Worm (Caenorhabditis elegans) whole organism, mixed stage, embryonic: ENCODE data around the gene Y44A6D.5.
A peak's percentile ranks its signal among the peaks of the same experiment; 100 is the strongest.

ENCODE experiments used
- M03D4.4 ChIP-seq: sonication (generic microtip); optimal IDR thresholded peaks from 2 replicates; lab custom pipeline; 2017; ENCODE audit warnings: mild to moderate bottlenecking, missing genetic modification characterization, missing compliant biosample characterization
- bed-3 ChIP-seq: fragments of 200-800 bp; sonication (Bioruptor generic); optimal IDR thresholded peaks from 3 replicates; lab custom pipeline; 2018; ENCODE audit warnings: mild to moderate bottlenecking, missing genetic modification characterization, moderate library complexity, missing compliant biosample characterization
- blmp-1 ChIP-seq: fragments of 150-350 bp; optimal IDR thresholded peaks from 2 replicates; lab custom pipeline; 2014; ENCODE audit warnings: missing biosample characterization, missing genetic modification characterization
- ceh-39 ChIP-seq: fragments of 150-350 bp; optimal IDR thresholded peaks from 2 replicates; lab custom pipeline; 2014; ENCODE audit warnings: missing biosample characterization, missing genetic modification characterization
- ceh-83 ChIP-seq: fragments of 200-800 bp; sonication (Bioruptor generic); optimal IDR thresholded peaks from 2 replicates; lab custom pipeline; 2018; ENCODE audit warnings: mild to moderate bottlenecking, missing genetic modification characterization, missing compliant biosample characterization
- ces-1 ChIP-seq: fragments of 150-350 bp; optimal IDR thresholded peaks from 2 replicates; lab custom pipeline; 2014; ENCODE audit warnings: missing biosample characterization, missing genetic modification reagents, missing genetic modification characterization
- cnd-1 ChIP-seq: fragments of 200-800 bp; sonication (Bioruptor generic); optimal IDR thresholded peaks from 2 replicates; lab custom pipeline; 2018; ENCODE audit warnings: mild to moderate bottlenecking, missing genetic modification characterization, missing compliant biosample characterization
- drap-1 ChIP-seq: fragments of 200-800 bp; sonication (Bioruptor generic); optimal IDR thresholded peaks from 3 replicates; lab custom pipeline; 2018; ENCODE audit warnings: mild to moderate bottlenecking, missing genetic modification characterization, missing compliant biosample characterization
- elt-1 ChIP-seq: sonication (generic microtip); optimal IDR thresholded peaks from 2 replicates; lab custom pipeline; 2017; ENCODE audit warnings: missing genetic modification characterization, mild to moderate bottlenecking, missing compliant biosample characterization, antibody characterized with exemption, moderate library complexity, borderline replicate concordance; ENCODE audit not compliant: insufficient read depth
- elt-3 ChIP-seq: fragments of 150-350 bp; optimal IDR thresholded peaks from 2 replicates; lab custom pipeline; 2014; ENCODE audit warnings: missing biosample characterization, missing genetic modification characterization
- flh-1 ChIP-seq: fragments of 200-800 bp; sonication (Bioruptor generic); optimal IDR thresholded peaks from 2 replicates; lab custom pipeline; 2018; ENCODE audit warnings: mild to moderate bottlenecking, missing genetic modification characterization, moderate library complexity, missing compliant biosample characterization
- ham-2 ChIP-seq: fragments of 200-800 bp; sonication (Bioruptor generic); optimal IDR thresholded peaks from 2 replicates; lab custom pipeline; 2018; ENCODE audit warnings: mild to moderate bottlenecking, missing genetic modification characterization, missing compliant biosample characterization
- hlh-1 ChIP-seq: fragments of 150-350 bp; optimal IDR thresholded peaks from 2 replicates; lab custom pipeline; 2014; ENCODE audit warnings: missing biosample characterization, missing genetic modification reagents, missing genetic modification characterization
- lin-13 ChIP-seq: fragments of 150-350 bp; optimal IDR thresholded peaks from 2 replicates; lab custom pipeline; 2014; ENCODE audit warnings: missing biosample characterization, missing genetic modification characterization
- mab-5 ChIP-seq: fragments of 150-350 bp; optimal IDR thresholded peaks from 2 replicates; lab custom pipeline; 2014; ENCODE audit warnings: missing biosample characterization, missing genetic modification characterization
- mep-1 ChIP-seq: fragments of 150-350 bp; optimal IDR thresholded peaks from 2 replicates; lab custom pipeline; 2017; ENCODE audit warnings: missing biosample characterization, missing genetic modification reagents, missing genetic modification characterization, inconsistent platforms
- mls-2 ChIP-seq: sonication (generic microtip); optimal IDR thresholded peaks from 2 replicates; lab custom pipeline; 2016; ENCODE audit warnings: mild to moderate bottlenecking, missing genetic modification characterization, moderate library complexity, missing compliant biosample characterization
- nhr-12 ChIP-seq: fragments of 150-350 bp; optimal IDR thresholded peaks from 2 replicates; lab custom pipeline; 2014; ENCODE audit warnings: missing biosample characterization, missing genetic modification characterization
- nhr-237 ChIP-seq: fragments of 150-350 bp; optimal IDR thresholded peaks from 2 replicates; lab custom pipeline; 2014; ENCODE audit warnings: missing biosample characterization, missing genetic modification characterization
- pha-4 ChIP-seq: fragments of 150-350 bp; optimal IDR thresholded peaks from 2 replicates; lab custom pipeline; 2018; ENCODE audit warnings: missing biosample characterization, missing genetic modification reagents, missing genetic modification characterization
- sem-2 ChIP-seq: fragments of 200-800 bp; sonication (Bioruptor generic); optimal IDR thresholded peaks from 2 replicates; lab custom pipeline; 2018; ENCODE audit warnings: mild to moderate bottlenecking, missing genetic modification characterization, missing compliant biosample characterization
- snpc-4 ChIP-seq: fragments of 150-350 bp; optimal IDR thresholded peaks from 2 replicates; lab custom pipeline; 2014; ENCODE audit warnings: missing biosample characterization, missing genetic modification characterization
- sptf-1 ChIP-seq: sonication (generic microtip); optimal IDR thresholded peaks from 2 replicates; lab custom pipeline; 2017; ENCODE audit warnings: mild to moderate bottlenecking, missing genetic modification characterization, moderate library complexity, missing compliant biosample characterization
- tbx-8 ChIP-seq: fragments of 200-800 bp; sonication (Bioruptor generic); optimal IDR thresholded peaks from 2 replicates; lab custom pipeline; 2018; ENCODE audit warnings: mild to moderate bottlenecking, missing genetic modification characterization, moderate library complexity, missing compliant biosample characterization
- unc-120 ChIP-seq: sonication (generic microtip); optimal IDR thresholded peaks from 2 replicates; lab custom pipeline; 2017; ENCODE audit warnings: missing genetic modification characterization, missing compliant biosample characterization; ENCODE audit not compliant: poor library complexity, severe bottlenecking
- unc-39 ChIP-seq: fragments of 150-350 bp; optimal IDR thresholded peaks from 2 replicates; lab custom pipeline; 2014; ENCODE audit warnings: missing biosample characterization, missing genetic modification characterization
- unc-62 ChIP-seq: fragments of 150-350 bp; optimal IDR thresholded peaks from 2 replicates; lab custom pipeline; 2014; ENCODE audit warnings: missing biosample characterization, missing genetic modification reagents, missing genetic modification characterization
- zip-8 ChIP-seq: fragments of 150-350 bp; optimal IDR thresholded peaks from 2 replicates; lab custom pipeline; 2014; ENCODE audit warnings: missing biosample characterization, missing genetic modification characterization
- ztf-11 ChIP-seq: fragments of 150-350 bp; optimal IDR thresholded peaks from 2 replicates; lab custom pipeline; 2014; ENCODE audit warnings: missing biosample characterization, missing genetic modification characterization

Gene Y44A6D.5

ce11 chrV:20829511-20829910, 26.7 kb upstream of the Y44A6D.5 start, which contains the start of gene num-1:
num-1 (plus strand) TSS chrV:20829811.
- TF ChIP-seq cnd-1 (tag; lab: Kevin White, UChicago) (no peak), elt-3 (tag; lab: Kevin White, UChicago) (no peak), ceh-83 (GFP tag; lab: Kevin White, UChicago) (no peak), nhr-237 (no peak), unc-39 (no peak), snpc-4 (tag; lab: Kevin White, UChicago) (no peak), unc-62 (GFP tag; lab: Kevin White, UChicago) (no peak), flh-1 (no peak), nhr-12 (tag; lab: Kevin White, UChicago) (no peak), zip-8 (tag; lab: Kevin White, UChicago) (no peak), mep-1 (tag; lab: Kevin White, UChicago) (no peak), pha-4 (tag; lab: Kevin White, UChicago) (no peak), blmp-1 (no peak), unc-120 (no peak)

- peak; percentile 70 for TF ChIP-seq ces-1 (GFP tag; lab: Kevin White, UChicago)
- TF ChIP-seq mep-1 (tag; lab: Kevin White, UChicago) = peak; percentile 5
- no peak for TF ChIP-seq unc-120
- TF ChIP-seq hlh-1 (tag; lab: Kevin White, UChicago) = no peak
These were observed 26.0 kb upstream of the Y44A6D.5 start, which contains the start of gene sbt-1 for ce11 chrV:20828820-20829219. sbt-1 (minus strand) TSS chrV:20828881.

- TF ChIP-seq hlh-1 (tag; lab: Kevin White, UChicago) = no peak
- no peak for TF ChIP-seq sem-2
- no peak for TF ChIP-seq elt-3 (tag; lab: Kevin White, UChicago)
- no peak for TF ChIP-seq ces-1 (GFP tag; lab: Kevin White, UChicago)
- no peak for TF ChIP-seq cnd-1 (tag; lab: Kevin White, UChicago)
- TF ChIP-seq unc-120 = no peak
- no peak for TF ChIP-seq ceh-39 (tag; lab: Kevin White, UChicago)
- no peak for TF ChIP-seq sptf-1 (tag; lab: Kevin White, UChicago)
- no peak for TF ChIP-seq mls-2
- no peak for TF ChIP-seq zip-8 (tag; lab: Kevin White, UChicago)
- no peak for TF ChIP-seq nhr-237
- no peak for TF ChIP-seq drap-1
- TF ChIP-seq ham-2 (GFP tag; lab: Kevin White, UChicago) = no peak
- TF ChIP-seq unc-62 (GFP tag; lab: Kevin White, UChicago) = no peak
These were observed 23.8 kb upstream of the Y44A6D.5 start for ce11 chrV:20826618-20827017.

ce11 chrV:20824962-20825609, 22.3 kb upstream of the Y44A6D.5 start, which contains the start of the genes gcy-22 and grl-14:
gcy-22 (minus strand) TSS chrV:20825062.
grl-14 (plus strand) TSS chrV:20825559.
- TF ChIP-seq mab-5 (tag; lab: Kevin White, UChicago) (no peak), ceh-39 (tag; lab: Kevin White, UChicago) (no peak), ces-1 (GFP tag; lab: Kevin White, UChicago) (no peak), tbx-8 (GFP tag; lab: Kevin White, UChicago) (no peak), M03D4.4 (no peak), snpc-4 (tag; lab: Kevin White, UChicago) (no peak), mls-2 (no peak), cnd-1 (tag; lab: Kevin White, UChicago) (no peak), bed-3 (GFP tag; lab: Kevin White, UChicago) (no peak), elt-1 (tag; lab: Kevin White, UChicago) (no peak), lin-13 (tag; lab: Kevin White, UChicago) (no peak), sptf-1 (tag; lab: Kevin White, UChicago) (no peak), blmp-1 (no peak), flh-1 (no peak), ham-2 (GFP tag; lab: Kevin White, UChicago) (no peak), ztf-11 (no peak), ceh-83 (GFP tag; lab: Kevin White, UChicago) (no peak), mep-1 (tag; lab: Kevin White, UChicago) (no peak), pha-4 (tag; lab: Kevin White, UChicago) (no peak)

- TF ChIP-seq lin-13 (tag; lab: Kevin White, UChicago) (no peak), blmp-1 (peak; percentile 79), ces-1 (GFP tag; lab: Kevin White, UChicago) (peak; percentile 19)
- TF ChIP-seq, all 35 proteins: peak for 2
These were observed 17.2 kb upstream of the Y44A6D.5 start, which contains the start of gene T03D8.6 for ce11 chrV:20820033-20820432. T03D8.6 (minus strand) TSS chrV:20820330.
